Fruit fly (Drosophila melanogaster): ENCODE results near the gene CG5167.

CG5167 gene

dm6 chr3R:12408160-12408559, 1.8 kb downstream of the CG5167 start, which contains the start of gene CG5196 (continued):
- no peak; the same call in 1 of the 2 replicates for TF ChIP-seq CG14014 (GFP tag; IDR thresholded peaks at IDR 0.05)
- TF ChIP-seq CG18619 (GFP tag; optimal IDR thresholded peaks at IDR 0.05), result no peak
- TF ChIP-seq Atf3 (GFP tag; optimal IDR thresholded peaks at IDR 0.05), result no peak
- TF ChIP-seq fru (optimal IDR thresholded peaks at IDR 0.05), result no peak
- TF ChIP-seq CG10979 (tag; optimal IDR thresholded peaks at IDR 0.05), result peak; percentile 11
- no peak for TF ChIP-seq GATAe (GFP tag; conservative IDR thresholded peaks at IDR 0.05)
- no peak for TF ChIP-seq bcd (GFP tag; optimal IDR thresholded peaks at IDR 0.05)
- peak; percentile 34 for TF ChIP-seq Sry-β (GFP tag; optimal IDR thresholded peaks at IDR 0.05)
- peak; percentile 29 for TF ChIP-seq Nf-YB (GFP tag; optimal IDR thresholded peaks at IDR 0.05)
- TF ChIP-seq ftz-f1 (GFP tag; optimal IDR thresholded peaks at IDR 0.05), result no peak
- TF ChIP-seq Poxn (GFP tag; IDR thresholded peaks at IDR 0.05), result no peak
- no peak for TF ChIP-seq abd-A (tag; optimal IDR thresholded peaks at IDR 0.05)
- TF ChIP-seq tin (GFP tag; optimal IDR thresholded peaks at IDR 0.05), result no peak
- no peak for TF ChIP-seq yki (optimal IDR thresholded peaks at IDR 0.05)
- no peak for TF ChIP-seq CG2202 (tag; optimal IDR thresholded peaks at IDR 0.05)
- TF ChIP-seq Myb (GFP tag; optimal IDR thresholded peaks at IDR 0.05), result peak; percentile 15
- TF ChIP-seq Tbp (GFP tag; optimal IDR thresholded peaks at IDR 0.05), result no peak
- TF ChIP-seq Rfx (GFP tag; IDR thresholded peaks at IDR 0.05), result peak; percentile 26; the same call in 1 of the 2 replicates
- peak; percentile 55; the same call in 2 of the 3 replicates for TF ChIP-seq CG7963 (GFP tag; IDR thresholded peaks at IDR 0.05; ENCODE audit: partially characterized antibody)
- no peak for TF ChIP-seq Six4 (GFP tag; optimal IDR thresholded peaks at IDR 0.05)
- TF ChIP-seq Fer2 (tag; optimal IDR thresholded peaks at IDR 0.05), result no peak
- no peak for TF ChIP-seq disco-r (GFP tag; optimal IDR thresholded peaks at IDR 0.05)
- TF ChIP-seq CG11247 (GFP tag; IDR thresholded peaks at IDR 0.05), result no peak
- TF ChIP-seq CG42726 (GFP tag; IDR thresholded peaks at IDR 0.05; ENCODE audit: partially characterized antibody), result no peak
- no peak for TF ChIP-seq CG4424 (GFP tag; optimal IDR thresholded peaks at IDR 0.05)
- no peak for TF ChIP-seq rib (GFP tag; IDR thresholded peaks at IDR 0.05)
- TF ChIP-seq Side (GFP tag; optimal IDR thresholded peaks at IDR 0.05), result no peak
- no peak for TF ChIP-seq lab (GFP tag; optimal IDR thresholded peaks at IDR 0.05)
- TF ChIP-seq CG1603 (tag; optimal IDR thresholded peaks at IDR 0.05), result peak; percentile 76
- TF ChIP-seq Oaz (GFP tag; IDR thresholded peaks at IDR 0.05), result no peak
- no peak for TF ChIP-seq esg (GFP tag; conservative IDR thresholded peaks at IDR 0.05)
- no peak for TF ChIP-seq CG10321 (GFP tag; IDR thresholded peaks at IDR 0.05)
- peak; percentile 67; the same call in 1 of the 4 replicates for TF ChIP-seq chinmo (GFP tag; IDR thresholded peaks at IDR 0.05; ENCODE audit: partially characterized antibody)
- no peak for TF ChIP-seq Ravus (GFP tag; IDR thresholded peaks at IDR 0.05)
- no peak for TF ChIP-seq Pdp1 (GFP tag; optimal IDR thresholded peaks at IDR 0.05)
- no peak for TF ChIP-seq CG9437 (GFP tag; optimal IDR thresholded peaks at IDR 0.05)
- no peak for TF ChIP-seq CG6813 (GFP tag; optimal IDR thresholded peaks at IDR 0.05)
- TF ChIP-seq CG12219 (GFP tag; optimal IDR thresholded peaks at IDR 0.05), result no peak
- no peak for TF ChIP-seq CG10366 (GFP tag; IDR thresholded peaks at IDR 0.05)
- TF ChIP-seq Fer3 (tag; optimal IDR thresholded peaks at IDR 0.05), result peak; percentile 13
- TF ChIP-seq lbe (GFP tag; optimal IDR thresholded peaks at IDR 0.05), result peak; percentile 66
- peak; percentile 31 for TF ChIP-seq nmo (GFP tag; optimal IDR thresholded peaks at IDR 0.05)
- TF ChIP-seq CG9876 (GFP tag; optimal IDR thresholded peaks at IDR 0.05), result no peak
- TF ChIP-seq CG3065 (GFP tag; optimal IDR thresholded peaks at IDR 0.05), result no peak
- no peak for TF ChIP-seq Deaf1 (tag; optimal IDR thresholded peaks at IDR 0.05)
- peak; percentile 23 for TF ChIP-seq CG34376 (GFP tag; optimal IDR thresholded peaks at IDR 0.05)
- no peak for TF ChIP-seq Mrtf (GFP tag; IDR thresholded peaks at IDR 0.05)
- no peak for TF ChIP-seq bowl (GFP tag; IDR thresholded peaks at IDR 0.05)
- no peak for TF ChIP-seq Hr39 (optimal IDR thresholded peaks at IDR 0.05)
- peak; percentile 64 for TF ChIP-seq exex (tag; optimal IDR thresholded peaks at IDR 0.05)
- no peak for TF ChIP-seq Asciz (GFP tag; optimal IDR thresholded peaks at IDR 0.05)
- TF ChIP-seq gcm (GFP tag; optimal IDR thresholded peaks at IDR 0.05), result no peak
- TF ChIP-seq org-1 (GFP tag; optimal IDR thresholded peaks at IDR 0.05), result no peak

Data from whole organism, embryonic.